Fruit fly (Drosophila melanogaster) whole organism, embryonic: ENCODE results near the gene CG13299.
A peak's percentile ranks its signal among the peaks of the same experiment; 100 is the strongest.

Experiments used
- ATbp ChIP-seq: fragments of 200-800 bp; sonication (Bioruptor generic); optimal IDR thresholded peaks from 2 replicates; lab custom pipeline; 2017; ENCODE audit warnings: missing biosample characterization, mild to moderate bottlenecking, missing genetic modification characterization, missing genetic modification reagents
- Bgb ChIP-seq: fragments of 200-800 bp; sonication (Bioruptor generic); IDR thresholded peaks from 2 replicates; pipeline ENCODE4 v1.3.6; 2022; ENCODE audit warnings: missing biosample characterization, missing genetic modification characterization; ENCODE audit not compliant: partially characterized antibody
- BtbVII ChIP-seq: fragments of 200-800 bp; sonication (Bioruptor generic); optimal IDR thresholded peaks from 3 replicates; lab custom pipeline; 2017; ENCODE audit warnings: missing biosample characterization, mild to moderate bottlenecking, missing genetic modification characterization
- CG12071 ChIP-seq: fragments of 200-800 bp; sonication (Bioruptor generic); optimal IDR thresholded peaks from 3 replicates; lab custom pipeline; 2018; ENCODE audit warnings: missing biosample characterization, mild to moderate bottlenecking, missing genetic modification characterization
- CG12659 ChIP-seq: fragments of 200-800 bp; sonication (Bioruptor generic); optimal IDR thresholded peaks from 3 replicates; lab custom pipeline; 2017; ENCODE audit warnings: mild to moderate bottlenecking, missing biosample characterization, missing genetic modification reagents, missing genetic modification characterization
- CG15479 ChIP-seq: fragments of 200-800 bp; sonication (Bioruptor generic); optimal IDR thresholded peaks from 3 replicates; lab custom pipeline; 2019; ENCODE audit warnings: missing biosample characterization, mild to moderate bottlenecking, missing genetic modification characterization, moderate library complexity
- CG17186 ChIP-seq: fragments of 200-800 bp; sonication (Bioruptor generic); optimal IDR thresholded peaks from 3 replicates; lab custom pipeline; 2017; ENCODE audit warnings: missing biosample characterization, missing genetic modification reagents, missing genetic modification characterization
- CG2875 ChIP-seq: fragments of 200-800 bp; sonication (Bioruptor generic); optimal IDR thresholded peaks from 2 replicates; lab custom pipeline; 2017; ENCODE audit warnings: missing biosample characterization, mild to moderate bottlenecking, missing genetic modification characterization, missing genetic modification reagents
- CG31365 ChIP-seq: fragments of 200-800 bp; sonication (Bioruptor generic); optimal IDR thresholded peaks from 2 replicates; lab custom pipeline; 2018; ENCODE audit warnings: missing biosample characterization, mild to moderate bottlenecking, missing genetic modification characterization
- CG34376 ChIP-seq: fragments of 200-800 bp; sonication (Bioruptor generic); optimal IDR thresholded peaks from 2 replicates; lab custom pipeline; 2018; ENCODE audit warnings: missing biosample characterization, mild to moderate bottlenecking, missing genetic modification characterization
- CG34422 ChIP-seq: fragments of 200-800 bp; sonication (Bioruptor generic); IDR thresholded peaks from 3 replicates; pipeline ENCODE4 v1.3.6; 2022; ENCODE audit warnings: missing biosample characterization, missing genetic modification characterization
- CG4707 ChIP-seq: fragments of 200-800 bp; sonication (Bioruptor generic); optimal IDR thresholded peaks from 2 replicates; lab custom pipeline; 2018; ENCODE audit warnings: missing biosample characterization, mild to moderate bottlenecking, missing genetic modification characterization, moderate library complexity
- CG6813 ChIP-seq: fragments of 200-800 bp; sonication (Bioruptor generic); optimal IDR thresholded peaks from 2 replicates; lab custom pipeline; 2017; ENCODE audit warnings: missing biosample characterization, missing genetic modification characterization, mild to moderate bottlenecking, moderate library complexity, missing genetic modification reagents
- CG8290 ChIP-seq, 3 experiments: fragments of 200-800 bp; sonication (Bioruptor generic); optimal IDR thresholded peaks; 2 replicates each; lab custom pipeline; 2016 to 2019; ENCODE audit warnings: missing biosample characterization in 3 of 3, missing genetic modification characterization in 3 of 3, mild to moderate bottlenecking in 2 of 3, moderate library complexity in 1 of 3
- CG9727 ChIP-seq: fragments of 200-800 bp; sonication (Bioruptor generic); optimal IDR thresholded peaks from 3 replicates; lab custom pipeline; 2017; ENCODE audit warnings: missing biosample characterization, mild to moderate bottlenecking, missing genetic modification characterization
- CG9817 ChIP-seq: fragments of 200-800 bp; sonication (Bioruptor generic); optimal IDR thresholded peaks from 2 replicates; lab custom pipeline; 2018; ENCODE audit warnings: missing biosample characterization, mild to moderate bottlenecking, missing genetic modification characterization, moderate library complexity
- CkIIα-i1 ChIP-seq: fragments of 200-800 bp; sonication (Bioruptor generic); IDR thresholded peaks from 2 replicates; pipeline ENCODE4 v1.3.6; 2022; ENCODE audit warnings: missing biosample characterization, missing genetic modification characterization
- D ChIP-seq, 2 experiments: fragments of 200-800 bp in 1 of 2; fragments of >200 bp in 1 of 2; sonication (Bioruptor generic) in 1 of 2; optimal IDR thresholded peaks; 2 replicates in 1 of 2; 3 replicates in 1 of 2; lab custom pipeline; 2017; ENCODE audit warnings: mild to moderate bottlenecking in 1 of 2, missing biosample characterization in 1 of 2, missing genetic modification characterization in 1 of 2, missing genetic modification reagents in 1 of 2
- Elba2 ChIP-seq: fragments of 200-800 bp; sonication (Bioruptor generic); optimal IDR thresholded peaks from 3 replicates; lab custom pipeline; 2016; ENCODE audit warnings: missing biosample characterization, missing genetic modification characterization
- Fer2 ChIP-seq: fragments of 200-800 bp; sonication (Bioruptor generic); optimal IDR thresholded peaks from 2 replicates; lab custom pipeline; 2018; ENCODE audit warnings: missing biosample characterization, mild to moderate bottlenecking, missing genetic modification characterization, moderate library complexity
- Fer3 ChIP-seq: fragments of 200-800 bp; sonication (Bioruptor generic); optimal IDR thresholded peaks from 2 replicates; lab custom pipeline; 2018; ENCODE audit warnings: missing biosample characterization, mild to moderate bottlenecking, missing genetic modification characterization, moderate library complexity
- H2.0 ChIP-seq: fragments of 200-800 bp; sonication (Bioruptor generic); IDR thresholded peaks from 2 replicates; pipeline ENCODE4 v1.3.6; 2022; ENCODE audit warnings: missing biosample characterization, missing genetic modification characterization
- Hsf ChIP-seq: fragments of 200-800 bp; sonication (Bioruptor generic); optimal IDR thresholded peaks from 3 replicates; lab custom pipeline; 2016; ENCODE audit warnings: missing biosample characterization, missing genetic modification characterization
- Mad ChIP-seq: fragments of 200-800 bp; sonication (Bioruptor generic); optimal IDR thresholded peaks from 2 replicates; lab custom pipeline; 2016; ENCODE audit warnings: missing biosample characterization, missing genetic modification characterization
- Max ChIP-seq: fragments of 200-800 bp; sonication (Bioruptor generic); optimal IDR thresholded peaks from 2 replicates; lab custom pipeline; 2016; ENCODE audit warnings: missing biosample characterization, mild to moderate bottlenecking, missing genetic modification characterization
- Med ChIP-seq: fragments of 200-800 bp; sonication (Bioruptor generic); peaks from one replicate; lab custom pipeline; 2016; ENCODE audit warnings: missing biosample characterization, missing genetic modification characterization, mild to moderate bottlenecking, inconsistent platforms, moderate library complexity
- Neu2 ChIP-seq: fragments of 200-800 bp; sonication (Bioruptor generic); optimal IDR thresholded peaks from 3 replicates; lab custom pipeline; 2016; ENCODE audit warnings: missing biosample characterization, missing genetic modification characterization, borderline replicate concordance
- Oli ChIP-seq: fragments of 200-800 bp; sonication (Bioruptor generic); optimal IDR thresholded peaks from 2 replicates; lab custom pipeline; 2018; ENCODE audit warnings: missing biosample characterization, mild to moderate bottlenecking, missing genetic modification characterization, moderate library complexity
- fd64A ChIP-seq: fragments of 200-800 bp; sonication (Bioruptor generic); optimal IDR thresholded peaks from 3 replicates; lab custom pipeline; 2018; ENCODE audit warnings: missing biosample characterization, mild to moderate bottlenecking, missing genetic modification characterization
- fd96Cb ChIP-seq: fragments of 200-800 bp; sonication (Bioruptor generic); optimal IDR thresholded peaks from 2 replicates; lab custom pipeline; 2018; ENCODE audit warnings: missing biosample characterization, mild to moderate bottlenecking, missing genetic modification characterization, moderate library complexity
- gce ChIP-seq: fragments of 200-800 bp; sonication (Bioruptor generic); IDR thresholded peaks from 3 replicates; pipeline ENCODE4 v1.3.6; 2022; ENCODE audit warnings: missing biosample characterization, missing genetic modification characterization
- ind ChIP-seq: fragments of 200-800 bp; sonication (Bioruptor generic); optimal IDR thresholded peaks from 3 replicates; lab custom pipeline; 2016; ENCODE audit warnings: missing biosample characterization, missing genetic modification characterization
- kni ChIP-seq: fragments of 200-800 bp; sonication (Bioruptor generic); optimal IDR thresholded peaks from 3 replicates; lab custom pipeline; 2017; ENCODE audit warnings: mild to moderate bottlenecking, missing biosample characterization, missing genetic modification reagents, missing genetic modification characterization
- lilli ChIP-seq: fragments of 200-800 bp; sonication (Bioruptor generic); optimal IDR thresholded peaks from 3 replicates; lab custom pipeline; 2016; ENCODE audit warnings: missing biosample characterization, missing genetic modification characterization
- otp ChIP-seq: fragments of 200-800 bp; sonication (Bioruptor generic); IDR thresholded peaks from 3 replicates; pipeline ENCODE4, ENCODE4 v1.3.6; 2022; ENCODE audit warnings: missing biosample characterization, missing genetic modification characterization
- pfk ChIP-seq: fragments of 200-800 bp; sonication (Bioruptor generic); optimal IDR thresholded peaks from 2 replicates; lab custom pipeline; 2018; ENCODE audit warnings: missing biosample characterization, mild to moderate bottlenecking, missing genetic modification characterization, moderate library complexity
- run ChIP-seq: fragments of 200-800 bp; sonication (Bioruptor generic); optimal IDR thresholded peaks from 3 replicates; lab custom pipeline; 2018; ENCODE audit warnings: missing biosample characterization, mild to moderate bottlenecking, missing genetic modification characterization
- salm ChIP-seq: fragments of 200-800 bp; sonication (Bioruptor generic); optimal IDR thresholded peaks from 2 replicates; lab custom pipeline; 2018; ENCODE audit warnings: missing biosample characterization, mild to moderate bottlenecking, missing genetic modification characterization
- sc ChIP-seq, 3 experiments: fragments of >200 bp in 2 of 3; fragments of 200-800 bp in 1 of 3; sonication (Bioruptor generic) in 1 of 3; optimal IDR thresholded peaks; 2 replicates in 2 of 3; 3 replicates in 1 of 3; lab custom pipeline; 2017; ENCODE audit warnings: mild to moderate bottlenecking in 1 of 3, missing biosample characterization in 1 of 3, missing genetic modification characterization in 1 of 3, missing genetic modification reagents in 1 of 3
- schlank ChIP-seq: fragments of 200-800 bp; sonication (Bioruptor generic); optimal IDR thresholded peaks from 2 replicates; lab custom pipeline; 2018; ENCODE audit warnings: missing biosample characterization, mild to moderate bottlenecking, missing genetic modification characterization
- scrt ChIP-seq: fragments of 200-800 bp; sonication (Bioruptor generic); optimal IDR thresholded peaks from 2 replicates; lab custom pipeline; 2018; ENCODE audit warnings: missing biosample characterization, mild to moderate bottlenecking, missing genetic modification characterization, moderate library complexity
- sens-2 ChIP-seq: fragments of 200-800 bp; sonication (Bioruptor generic); IDR thresholded peaks from 2 replicates; pipeline ENCODE4 v1.3.6; 2022; ENCODE audit warnings: missing biosample characterization, missing genetic modification characterization
- sisA ChIP-seq: fragments of 200-800 bp; sonication (Bioruptor generic); IDR thresholded peaks from 2 replicates; pipeline ENCODE4 v1.3.6; 2022; ENCODE audit warnings: missing biosample characterization, missing genetic modification characterization
- so ChIP-seq: fragments of 200-800 bp; sonication (Bioruptor generic); IDR thresholded peaks from 3 replicates; pipeline ENCODE4 v1.3.6; 2022; ENCODE audit warnings: missing biosample characterization, missing genetic modification characterization
- sr ChIP-seq: fragments of 200-800 bp; sonication (Bioruptor generic); IDR thresholded peaks from 3 replicates; pipeline ENCODE4 v1.3.6; 2022; ENCODE audit warnings: missing biosample characterization, missing genetic modification characterization
- wek ChIP-seq: fragments of 200-800 bp; sonication (Bioruptor generic); optimal IDR thresholded peaks from 3 replicates; lab custom pipeline; 2018; ENCODE audit warnings: missing biosample characterization, mild to moderate bottlenecking, missing genetic modification characterization, moderate library complexity

Gene CG13299

dm6 chr3L:6215976-6216786 is 16.0 kb downstream of the CG13299 start (continued):
- TF ChIP-seq Fer2 (tag; lab: Kevin White, UChicago) (no peak), H2.0 (GFP tag; lab: Robert Waterston, UW) (no peak), wek (peak; percentile 73), kni (GFP tag; lab: Kevin White, UChicago) (peak; percentile 90), Hsf (GFP tag; lab: Kevin White, UChicago) (no peak), schlank (peak; percentile 28), sens-2 (GFP tag; lab: Robert Waterston, UW) (no peak), CG9727 (GFP tag; lab: Kevin White, UChicago) (peak; percentile 58), CG12659 (no peak), salm (tag; lab: Kevin White, UChicago) (peak; percentile 49), Oli (tag; lab: Kevin White, UChicago) (no peak), D (optimal IDR thresholded peaks at IDR 0.05; lab: Kevin White, UChicago) (no peak), D (GFP tag; optimal IDR thresholded peaks at IDR 0.05; lab: Kevin White, UChicago) (peak; percentile 38), CG8290 (GFP tag; optimal IDR thresholded peaks at IDR 0.05; lab: Kevin White, UChicago) (no peak), CG8290 (tag; optimal IDR thresholded peaks at IDR 0.05; lab: Kevin White, UChicago) (peak in 1 of 2 experiments; percentile 4), Neu2 (GFP tag; lab: Kevin White, UChicago) (no peak), CG6813 (GFP tag; lab: Kevin White, UChicago) (peak; percentile 80), Bgb (GFP tag; lab: Robert Waterston, UW) (no peak), lilli (GFP tag; lab: Kevin White, UChicago) (no peak), CG34422 (GFP tag; lab: Robert Waterston, UW) (peak; percentile 49; the same call in 1 of the 3 replicates), Med (GFP tag; lab: Kevin White, UChicago) (peak; percentile 85), CG2875 (peak; percentile 47), gce (no peak), CG12071 (peak; percentile 78), sr (GFP tag; lab: Robert Waterston, UW) (no peak), sisA (GFP tag; lab: Robert Waterston, UW) (no peak), CG31365 (tag; lab: Kevin White, UChicago) (peak; percentile 67), Elba2 (GFP tag; lab: Kevin White, UChicago) (no peak), ATbp (GFP tag; lab: Kevin White, UChicago) (peak; percentile 55), Fer3 (tag; lab: Kevin White, UChicago) (peak; percentile 49), CG34376 (GFP tag; lab: Kevin White, UChicago) (peak; percentile 85), pfk (GFP tag; lab: Kevin White, UChicago) (peak; percentile 67), fd64A (GFP tag; lab: Kevin White, UChicago) (peak; percentile 81), CG17186 (GFP tag; lab: Kevin White, UChicago) (peak; percentile 4), otp (0 out of 3 replicates have a peak, but pooled peaks have one; percentile 31), BtbVII (GFP tag; lab: Kevin White, UChicago) (peak; percentile 76), CkIIα-i1 (GFP tag; lab: Robert Waterston, UW) (no peak), CG9817 (peak; percentile 10), fd96Cb (tag; lab: Kevin White, UChicago) (peak; percentile 17), run (tag; lab: Kevin White, UChicago) (peak; percentile 46), Max (GFP tag; lab: Kevin White, UChicago) (peak; percentile 23), so (GFP tag; lab: Robert Waterston, UW) (no peak), ind (no peak), CG15479 (GFP tag; lab: Kevin White, UChicago) (peak; percentile 66), sc (optimal IDR thresholded peaks at IDR 0.05; lab: Kevin White, UChicago) (no peak), sc (GFP tag; optimal IDR thresholded peaks at IDR 0.05; lab: Kevin White, UChicago) (no peak), Mad (GFP tag; lab: Kevin White, UChicago) (no peak), scrt (no peak), CG4707 (GFP tag; lab: Kevin White, UChicago) (peak; percentile 40)
